Worm (Caenorhabditis elegans) whole organism, young adult: ENCODE results near the gene C32C4.3.

Experiments used
- F10E7.11 ChIP-seq: sonication (generic microtip); optimal IDR thresholded peaks from 2 replicates; lab custom pipeline; 2017; ENCODE audit warnings: mild to moderate bottlenecking, missing genetic modification characterization, moderate library complexity, missing compliant biosample characterization
- athp-1 ChIP-seq: sonication (generic microtip); optimal IDR thresholded peaks from 2 replicates; lab custom pipeline; 2017; ENCODE audit warnings: mild to moderate bottlenecking, missing genetic modification characterization, missing compliant biosample characterization
- ceh-100 ChIP-seq: fragments of 200-800 bp; sonication (Bioruptor generic); IDR thresholded peaks from 2 replicates; pipeline ENCODE4 v1.3.6; 2022; ENCODE audit warnings: missing genetic modification reagents, missing genetic modification characterization, missing compliant biosample characterization
- unc-130 ChIP-seq: sonication (generic microtip); optimal IDR thresholded peaks from 2 replicates; lab custom pipeline; 2016; ENCODE audit warnings: missing genetic modification reagents, missing genetic modification characterization, missing compliant biosample characterization

- TF ChIP-seq athp-1 (tag; lab: Kevin White, UChicago) (no peak), ceh-100 (no peak), unc-130 (GFP tag; lab: Kevin White, UChicago) (no peak), F10E7.11 (tag; lab: Kevin White, UChicago) (no peak)
Measured at ce11 chrV:10656958-10657357, 10.0 kb upstream of the C32C4.3 start, which contains the start of gene ugt-34.
